Worm (Caenorhabditis elegans): ENCODE measurements around the gene K02E10.4.

The K02E10.4 gene

ce11 chrX:2495865-2496314 lies 12.8 kb downstream of the K02E10.4 start, which contains the start of gene rabr-1 (continued):
- TF ChIP-seq tbx-9 (tag; optimal IDR thresholded peaks at IDR 0.05; ENCODE audit: borderline replicate concordance), result no peak
- TF ChIP-seq F52B5.7 (tag; optimal IDR thresholded peaks at IDR 0.05), result no peak
- TF ChIP-seq T07F8.4 (tag; optimal IDR thresholded peaks at IDR 0.05), result no peak
- no peak for TF ChIP-seq dpl-1 (GFP tag; optimal IDR thresholded peaks at IDR 0.05)
- TF ChIP-seq let-526 (GFP tag; IDR thresholded peaks at IDR 0.05), result no peak
- TF ChIP-seq hmg-20 (GFP tag; IDR thresholded peaks at IDR 0.05), result no peak
- TF ChIP-seq mcd-1 (GFP tag; IDR thresholded peaks at IDR 0.05), result 0 out of 2 replicates have a peak, but pooled peaks have one; percentile 24
- TF ChIP-seq lin-40 (tag; optimal IDR thresholded peaks at IDR 0.05), result peak; percentile 4
- TF ChIP-seq hlh-26 (GFP tag; conservative IDR thresholded peaks at IDR 0.05), result no peak
- TF ChIP-seq athp-1 (tag; optimal IDR thresholded peaks at IDR 0.05), result no peak
- 0 out of 2 replicates have a peak, but pooled peaks have one; percentile 31 for TF ChIP-seq C06A6.2 (GFP tag; conservative IDR thresholded peaks at IDR 0.05)
- TF ChIP-seq F22D6.2 (tag; optimal IDR thresholded peaks at IDR 0.05), result no peak
- TF ChIP-seq C17E4.6 (GFP tag; IDR thresholded peaks at IDR 0.05), result no peak
- no peak for TF ChIP-seq ztf-18 (tag; optimal IDR thresholded peaks at IDR 0.05)
- no peak for TF ChIP-seq ama-1 (optimal IDR thresholded peaks at IDR 0.05)
- TF ChIP-seq ama-1 (GFP tag; optimal IDR thresholded peaks at IDR 0.05), result no peak
- TF ChIP-seq aptf-2 (GFP tag; conservative IDR thresholded peaks at IDR 0.05), result no peak
- no peak for TF ChIP-seq zim-3 (tag; optimal IDR thresholded peaks at IDR 0.05)
- no peak for TF ChIP-seq lag-1 (GFP tag; IDR thresholded peaks at IDR 0.05)
- no peak for TF ChIP-seq hsf-1 (GFP tag; IDR thresholded peaks at IDR 0.05)
- no peak for TF ChIP-seq Y53G8AR.9 (GFP tag; conservative IDR thresholded peaks at IDR 0.05)
- no peak for TF ChIP-seq ets-4 (GFP tag; optimal IDR thresholded peaks at IDR 0.05)
- no peak for TF ChIP-seq ceh-100 (GFP tag; IDR thresholded peaks at IDR 0.05)
- TF ChIP-seq nfya-2 (GFP tag; IDR thresholded peaks at IDR 0.05), result no peak
- TF ChIP-seq fkh-3 (tag; optimal IDR thresholded peaks at IDR 0.05), result no peak
- TF ChIP-seq nhr-80 (tag; optimal IDR thresholded peaks at IDR 0.05), result peak; percentile 24
- no peak for TF ChIP-seq ztf-25 (GFP tag; IDR thresholded peaks at IDR 0.05)
- TF ChIP-seq let-607 (tag; optimal IDR thresholded peaks at IDR 0.05), result no peak
- TF ChIP-seq F10E7.11 (tag; optimal IDR thresholded peaks at IDR 0.05), result peak; percentile 22
- TF ChIP-seq snpc-4 (GFP tag; optimal IDR thresholded peaks at IDR 0.05), result no peak
- TF ChIP-seq snpc-4 (tag; optimal IDR thresholded peaks at IDR 0.05), result peak in 1 of 4 experiments; percentile 31
- TF ChIP-seq tlf-1 (GFP tag; optimal IDR thresholded peaks at IDR 0.05), result no peak
- TF ChIP-seq ekl-4 (GFP tag; IDR thresholded peaks at IDR 0.05), result no peak
- no peak for TF ChIP-seq nfyb-1 (GFP tag; IDR thresholded peaks at IDR 0.05)
- TF ChIP-seq ztf-26 (tag; optimal IDR thresholded peaks at IDR 0.05), result peak; percentile 67
- no peak for TF ChIP-seq F55B11.4 (tag; optimal IDR thresholded peaks at IDR 0.05; ENCODE audit: borderline replicate concordance, insufficient read depth)
- no peak for TF ChIP-seq tbp1 (GFP tag; optimal IDR thresholded peaks at IDR 0.05)
- TF ChIP-seq sptf-2 (GFP tag; optimal IDR thresholded peaks at IDR 0.05), result no peak
- TF ChIP-seq akir-1 (GFP tag; optimal IDR thresholded peaks at IDR 0.05), result no peak
- TF ChIP-seq mes-4 (tag; optimal IDR thresholded peaks at IDR 0.05), result no peak
- TF ChIP-seq lsy-27 (tag; optimal IDR thresholded peaks at IDR 0.05; ENCODE audit: borderline replicate concordance, insufficient read depth), result no peak
- TF ChIP-seq bed-1 (GFP tag; IDR thresholded peaks at IDR 0.05), result no peak
- TF ChIP-seq hmg-1.2 (GFP tag; IDR thresholded peaks at IDR 0.05), result peak; percentile 43; the same call in 1 of the 2 replicates
- no peak for TF ChIP-seq lin-35 (GFP tag; optimal IDR thresholded peaks at IDR 0.05)
- no peak for TF ChIP-seq unc-62 (GFP tag; optimal IDR thresholded peaks at IDR 0.05)
- TF ChIP-seq egl-18 (GFP tag; IDR thresholded peaks at IDR 0.05), result no peak
- TF ChIP-seq dpff-1 (tag; optimal IDR thresholded peaks at IDR 0.05), result no peak
- TF ChIP-seq him-1 (tag; optimal IDR thresholded peaks at IDR 0.05), result no peak
- no peak for TF ChIP-seq ceh-40 (GFP tag; IDR thresholded peaks at IDR 0.05)
- TF ChIP-seq Y53F4B.3 (GFP tag; IDR thresholded peaks at IDR 0.05), result no peak

All from whole organism, young adult.